Worm (Caenorhabditis elegans) whole organism, L4 larva: ENCODE measurements around the gene daf-2.

Source experiments
- F10B5.3 ChIP-seq: sonication (generic microtip); optimal IDR thresholded peaks from 2 replicates; lab custom pipeline; 2016; ENCODE audit warnings: mild to moderate bottlenecking, missing genetic modification characterization, missing compliant biosample characterization
- F26F4.8 ChIP-seq: fragments of 200-800 bp; sonication (Bioruptor generic); conservative IDR thresholded peaks from 2 replicates; pipeline ENCODE4 v1.3.6; 2022; ENCODE audit warnings: missing genetic modification characterization, missing compliant biosample characterization
- F37D6.2 ChIP-seq: sonication (generic microtip); optimal IDR thresholded peaks from 2 replicates; lab custom pipeline; 2016; ENCODE audit warnings: mild to moderate bottlenecking, missing genetic modification characterization, missing compliant biosample characterization
- ceh-82 ChIP-seq: sonication (generic microtip); optimal IDR thresholded peaks from 2 replicates; lab custom pipeline; 2017; ENCODE audit warnings: missing biosample characterization, missing genetic modification characterization
- hmg-1.1 ChIP-seq: fragments of 200-800 bp; sonication (Bioruptor generic); IDR thresholded peaks from 2 replicates; pipeline ENCODE4 v1.3.6; 2022; ENCODE audit warnings: missing genetic modification reagents, missing genetic modification characterization, missing compliant biosample characterization
- lin-13 ChIP-seq: fragments of 150-350 bp; optimal IDR thresholded peaks from 2 replicates; lab custom pipeline; 2014; ENCODE audit warnings: missing biosample characterization, missing genetic modification reagents, missing genetic modification characterization
- lin-39 ChIP-seq: fragments of 150-350 bp; optimal IDR thresholded peaks from 2 replicates; lab custom pipeline; 2014; ENCODE audit warnings: missing biosample characterization, missing genetic modification reagents, missing genetic modification characterization
- nhr-28 ChIP-seq: fragments of 150-350 bp; optimal IDR thresholded peaks from 2 replicates; lab custom pipeline; 2014; ENCODE audit warnings: missing biosample characterization, missing genetic modification characterization

- TF ChIP-seq F37D6.2 (tag; lab: Kevin White, UChicago) (no peak), lin-39 (tag; lab: Kevin White, UChicago) (no peak), nhr-28 (tag; lab: Kevin White, UChicago) (no peak), hmg-1.1 (GFP tag; lab: Robert Waterston, UW) (no peak), F26F4.8 (GFP tag; lab: Robert Waterston, UW) (no peak), lin-13 (GFP tag; lab: Kevin White, UChicago) (no peak), ceh-82 (tag; lab: Kevin White, UChicago) (no peak), F10B5.3 (no peak)
These were observed 28.5 kb upstream of the daf-2 start for ce11 chrIII:3069101-3069500.
